Worm (Caenorhabditis elegans): ENCODE measurements around the gene txt-13.

ce11 chrII:10525134-10525533 is 45.3 kb upstream of the txt-13 start:
- TF ChIP-seq nfya-1 (tag; optimal IDR thresholded peaks at IDR 0.05), result no peak
- no peak for TF ChIP-seq madf-2 (tag; optimal IDR thresholded peaks at IDR 0.05)
- TF ChIP-seq pha-4 (tag; optimal IDR thresholded peaks at IDR 0.05), result no peak
- no peak for TF ChIP-seq sox-2 (GFP tag; IDR thresholded peaks at IDR 0.05)
- no peak for TF ChIP-seq sox-4 (tag; optimal IDR thresholded peaks at IDR 0.05)
- no peak for TF ChIP-seq nhr-11 (tag; optimal IDR thresholded peaks at IDR 0.05)
- TF ChIP-seq unc-3 (GFP tag; conservative IDR thresholded peaks at IDR 0.05), result no peak
- TF ChIP-seq unc-3 (tag; optimal IDR thresholded peaks at IDR 0.05), result no peak
- no peak for TF ChIP-seq ceh-9 (tag; optimal IDR thresholded peaks at IDR 0.05)
- no peak for TF ChIP-seq dmd-4 (tag; optimal IDR thresholded peaks at IDR 0.05; ENCODE audit: borderline replicate concordance)
- TF ChIP-seq pqm-1 (tag; optimal IDR thresholded peaks at IDR 0.05), result no peak
- no peak for TF ChIP-seq fkh-10 (GFP tag; optimal IDR thresholded peaks at IDR 0.05)
- TF ChIP-seq ceh-45 (GFP tag; IDR thresholded peaks at IDR 0.05), result no peak
